Fruit fly (Drosophila melanogaster) whole organism, embryonic: ENCODE results near the gene RhoGAP18B.
A peak's percentile ranks its signal among the peaks of the same experiment; 100 is the strongest.

Source experiments
- ATbp ChIP-seq: fragments of 200-800 bp; sonication (Bioruptor generic); optimal IDR thresholded peaks from 2 replicates; lab custom pipeline; 2017; ENCODE audit warnings: missing biosample characterization, mild to moderate bottlenecking, missing genetic modification characterization, missing genetic modification reagents
- Ada2b ChIP-seq: fragments of 200-800 bp; sonication (Bioruptor generic); IDR thresholded peaks from 2 replicates; pipeline ENCODE4 v1.3.6; 2022; ENCODE audit warnings: missing biosample characterization, missing genetic modification characterization
- Antp ChIP-seq: fragments of 200-800 bp; sonication (Bioruptor generic); optimal IDR thresholded peaks from 3 replicates; lab custom pipeline; 2016; ENCODE audit warnings: missing biosample characterization, missing genetic modification characterization
- CG12299 ChIP-seq: fragments of 200-800 bp; sonication (Bioruptor generic); optimal IDR thresholded peaks from 2 replicates; lab custom pipeline; 2018; ENCODE audit warnings: missing biosample characterization, mild to moderate bottlenecking, missing genetic modification characterization
- CG12744 ChIP-seq: fragments of 200-800 bp; sonication (Bioruptor generic); optimal IDR thresholded peaks from 2 replicates; lab custom pipeline; 2016; ENCODE audit warnings: missing biosample characterization, missing genetic modification characterization
- CG15601 ChIP-seq: fragments of 200-800 bp; sonication (Bioruptor generic); optimal IDR thresholded peaks from 3 replicates; lab custom pipeline; 2019; ENCODE audit warnings: missing biosample characterization, mild to moderate bottlenecking, missing genetic modification characterization, moderate library complexity
- CG1647 ChIP-seq: fragments of 200-800 bp; sonication (Bioruptor generic); optimal IDR thresholded peaks from 3 replicates; lab custom pipeline; 2016; ENCODE audit warnings: missing biosample characterization, missing genetic modification characterization
- CG16813 ChIP-seq: fragments of 200-800 bp; sonication (Bioruptor generic); IDR thresholded peaks from 3 replicates; pipeline ENCODE4 v1.3.6; 2022; ENCODE audit warnings: missing biosample characterization, missing genetic modification characterization; ENCODE audit not compliant: partially characterized antibody
- CG17361 ChIP-seq: fragments of 200-800 bp; sonication (Bioruptor generic); IDR thresholded peaks from 3 replicates; pipeline ENCODE4 v1.3.6; 2022; ENCODE audit warnings: missing biosample characterization, missing genetic modification characterization
- CG17829 ChIP-seq: fragments of 200-800 bp; optimal IDR thresholded peaks from 2 replicates; lab custom pipeline; 2019; ENCODE audit warnings: missing biosample characterization, mild to moderate bottlenecking, missing genetic modification characterization, moderate library complexity
- CG18476 ChIP-seq: fragments of 200-800 bp; sonication (Bioruptor generic); optimal IDR thresholded peaks from 2 replicates; lab custom pipeline; 2016; ENCODE audit warnings: missing biosample characterization, mild to moderate bottlenecking, missing genetic modification characterization
- CG2712 ChIP-seq: fragments of 200-800 bp; optimal IDR thresholded peaks from 3 replicates; lab custom pipeline; 2019; ENCODE audit warnings: missing biosample characterization, mild to moderate bottlenecking, missing genetic modification characterization, moderate library complexity
- CG3065 ChIP-seq: fragments of 200-800 bp; sonication (Bioruptor generic); optimal IDR thresholded peaks from 2 replicates; lab custom pipeline; 2016; ENCODE audit warnings: missing biosample characterization, missing genetic modification characterization
- CG31441 ChIP-seq: fragments of 200-800 bp; sonication (Bioruptor generic); IDR thresholded peaks from 2 replicates; pipeline ENCODE4 v1.3.6; 2022; ENCODE audit warnings: missing biosample characterization, missing genetic modification characterization
- CG33213 ChIP-seq: fragments of 200-800 bp; sonication (Bioruptor generic); optimal IDR thresholded peaks from 3 replicates; lab custom pipeline; 2016; ENCODE audit warnings: missing biosample characterization, missing genetic modification characterization
- CG3847 ChIP-seq: fragments of 200-800 bp; sonication (Bioruptor generic); IDR thresholded peaks from 2 replicates; pipeline ENCODE4 v1.3.6; 2022; ENCODE audit warnings: missing biosample characterization, missing genetic modification characterization
- CG4282 ChIP-seq: fragments of 200-800 bp; sonication (Bioruptor generic); optimal IDR thresholded peaks from 2 replicates; lab custom pipeline; 2016; ENCODE audit warnings: missing biosample characterization, missing genetic modification characterization
- CG4617 ChIP-seq: fragments of 200-800 bp; sonication (Bioruptor generic); optimal IDR thresholded peaks from 3 replicates; lab custom pipeline; 2016; ENCODE audit warnings: missing biosample characterization, missing genetic modification characterization, borderline replicate concordance
- CG6689 ChIP-seq: fragments of 200-800 bp; sonication (Bioruptor generic); IDR thresholded peaks from 2 replicates; pipeline ENCODE4 v1.3.6; 2022; ENCODE audit warnings: missing biosample characterization, missing genetic modification characterization
- CG8089 ChIP-seq: fragments of 200-800 bp; sonication (Bioruptor generic); optimal IDR thresholded peaks from 3 replicates; lab custom pipeline; 2016; ENCODE audit warnings: missing biosample characterization, missing genetic modification characterization
- CG8281 ChIP-seq: fragments of 200-800 bp; sonication (Bioruptor generic); optimal IDR thresholded peaks from 2 replicates; lab custom pipeline; 2018; ENCODE audit warnings: missing biosample characterization, mild to moderate bottlenecking, missing genetic modification characterization, moderate library complexity
- CG8290 ChIP-seq, 3 experiments: fragments of 200-800 bp; sonication (Bioruptor generic); optimal IDR thresholded peaks; 2 replicates each; lab custom pipeline; 2016 to 2019; ENCODE audit warnings: missing biosample characterization in 3 of 3, missing genetic modification characterization in 3 of 3, mild to moderate bottlenecking in 2 of 3, moderate library complexity in 1 of 3
- CG8765 ChIP-seq: fragments of 200-800 bp; sonication (Bioruptor generic); IDR thresholded peaks from 2 replicates; pipeline ENCODE4 v1.3.6; 2022; ENCODE audit warnings: missing biosample characterization, missing genetic modification characterization
- CTCF ChIP-seq: fragments of 200-800 bp; sonication (Bioruptor generic); optimal IDR thresholded peaks from 2 replicates; lab custom pipeline; 2017; ENCODE audit warnings: missing biosample characterization, mild to moderate bottlenecking, missing genetic modification characterization, moderate library complexity
- CrebB ChIP-seq: fragments of 200-800 bp; sonication (Bioruptor generic); optimal IDR thresholded peaks from 3 replicates; lab custom pipeline; 2018; ENCODE audit warnings: missing biosample characterization, mild to moderate bottlenecking, missing genetic modification characterization
- Dad ChIP-seq: fragments of 200-800 bp; sonication (Bioruptor generic); optimal IDR thresholded peaks from 3 replicates; lab custom pipeline; 2016; ENCODE audit warnings: missing biosample characterization, missing genetic modification characterization
- Dfd ChIP-seq, 2 experiments: fragments of >200 bp; optimal IDR thresholded peaks; 2 replicates each; lab custom pipeline; 2017; ENCODE audit warnings: missing biosample characterization in 2 of 2, missing genetic modification characterization in 2 of 2
- HLH54F ChIP-seq: fragments of 200-800 bp; sonication (Bioruptor generic); optimal IDR thresholded peaks from 3 replicates; lab custom pipeline; 2016; ENCODE audit warnings: missing biosample characterization, missing genetic modification characterization
- Kr ChIP-seq: fragments of 200-800 bp; sonication (Bioruptor generic); optimal IDR thresholded peaks from 2 replicates; lab custom pipeline; 2017; ENCODE audit warnings: missing biosample characterization, mild to moderate bottlenecking, missing genetic modification characterization
- MTF-1 ChIP-seq: fragments of 200-800 bp; sonication (Bioruptor generic); optimal IDR thresholded peaks from 2 replicates; lab custom pipeline; 2018; ENCODE audit warnings: missing biosample characterization, mild to moderate bottlenecking, missing genetic modification characterization, borderline replicate concordance
- Mad ChIP-seq: fragments of 200-800 bp; sonication (Bioruptor generic); optimal IDR thresholded peaks from 2 replicates; lab custom pipeline; 2016; ENCODE audit warnings: missing biosample characterization, missing genetic modification characterization
- Nf-YA ChIP-seq: fragments of 200-800 bp; sonication (Bioruptor generic); IDR thresholded peaks from 2 replicates; pipeline ENCODE4 v1.3.6; 2022; ENCODE audit warnings: missing biosample characterization, missing genetic modification characterization
- NfI ChIP-seq: fragments of 200-800 bp; sonication (Bioruptor generic); optimal IDR thresholded peaks from 3 replicates; lab custom pipeline; 2018; ENCODE audit warnings: missing biosample characterization, mild to moderate bottlenecking, missing genetic modification characterization, moderate library complexity
- Optix ChIP-seq: fragments of 200-800 bp; sonication (Bioruptor generic); IDR thresholded peaks from 3 replicates; pipeline ENCODE4 v1.3.6; 2022; ENCODE audit warnings: missing biosample characterization, missing genetic modification characterization
- Sox100B ChIP-seq: fragments of 200-800 bp; sonication (Bioruptor generic); optimal IDR thresholded peaks from 3 replicates; lab custom pipeline; 2018; ENCODE audit warnings: missing biosample characterization, mild to moderate bottlenecking, missing genetic modification characterization
- YL-1 ChIP-seq: fragments of 200-800 bp; sonication (Bioruptor generic); optimal IDR thresholded peaks from 3 replicates; lab custom pipeline; 2017; ENCODE audit warnings: missing biosample characterization, mild to moderate bottlenecking, missing genetic modification characterization
- ato ChIP-seq: fragments of 200-800 bp; sonication (Bioruptor generic); IDR thresholded peaks from 2 replicates; pipeline ENCODE4 v1.3.6; 2022; ENCODE audit warnings: missing biosample characterization, missing genetic modification characterization; ENCODE audit not compliant: partially characterized antibody
- cad ChIP-seq: fragments of >200 bp; optimal IDR thresholded peaks from 2 replicates; lab custom pipeline; 2017; ENCODE audit warnings: missing biosample characterization, missing genetic modification characterization
- ems ChIP-seq: fragments of 200-800 bp; sonication (Bioruptor generic); optimal IDR thresholded peaks from 3 replicates; lab custom pipeline; 2016; ENCODE audit warnings: missing biosample characterization, missing genetic modification characterization
- ewg ChIP-seq: fragments of 200-800 bp; sonication (Bioruptor generic); optimal IDR thresholded peaks from 3 replicates; lab custom pipeline; 2017; ENCODE audit warnings: mild to moderate bottlenecking, missing biosample characterization, missing genetic modification reagents, missing genetic modification characterization
- grau ChIP-seq: fragments of 200-800 bp; optimal IDR thresholded peaks from 3 replicates; lab custom pipeline; 2019; ENCODE audit warnings: missing biosample characterization, mild to moderate bottlenecking, missing genetic modification characterization, moderate library complexity
- gro ChIP-seq: fragments of 200-800 bp; sonication (Bioruptor generic); optimal IDR thresholded peaks from 2 replicates; lab custom pipeline; 2016; ENCODE audit warnings: missing biosample characterization, missing genetic modification characterization
- h ChIP-seq: fragments of >200 bp; optimal IDR thresholded peaks from 2 replicates; lab custom pipeline; 2017
- inv ChIP-seq: fragments of 200-800 bp; sonication (Bioruptor generic); IDR thresholded peaks from 2 replicates; pipeline ENCODE4 v1.3.6; 2022; ENCODE audit warnings: missing biosample characterization, missing genetic modification characterization; ENCODE audit not compliant: partially characterized antibody
- odd ChIP-seq: fragments of 200-800 bp; sonication (Bioruptor generic); optimal IDR thresholded peaks from 2 replicates; lab custom pipeline; 2017; ENCODE audit warnings: missing biosample characterization, mild to moderate bottlenecking, missing genetic modification characterization
- onecut ChIP-seq: fragments of 200-800 bp; sonication (Bioruptor generic); IDR thresholded peaks from 2 replicates; pipeline ENCODE4 v1.3.6; 2022; ENCODE audit warnings: missing biosample characterization, missing genetic modification characterization
- p53 ChIP-seq: fragments of 200-800 bp; sonication (Bioruptor generic); optimal IDR thresholded peaks from 2 replicates; lab custom pipeline; 2016; ENCODE audit warnings: missing biosample characterization, missing genetic modification characterization
- pita ChIP-seq: fragments of 200-800 bp; sonication (Bioruptor generic); optimal IDR thresholded peaks from 2 replicates; lab custom pipeline; 2017; ENCODE audit warnings: missing biosample characterization, mild to moderate bottlenecking, missing genetic modification characterization
- sima ChIP-seq: fragments of 200-800 bp; sonication (Bioruptor generic); optimal IDR thresholded peaks from 2 replicates; lab custom pipeline; 2016; ENCODE audit warnings: missing biosample characterization, missing genetic modification characterization
- slp2 ChIP-seq: fragments of 200-800 bp; sonication (Bioruptor generic); optimal IDR thresholded peaks from 2 replicates; lab custom pipeline; 2016; ENCODE audit warnings: missing biosample characterization, missing genetic modification characterization
- trh ChIP-seq: fragments of 200-800 bp; sonication (Bioruptor generic); optimal IDR thresholded peaks from 2 replicates; lab custom pipeline; 2016; ENCODE audit warnings: missing biosample characterization, missing genetic modification characterization

Gene RhoGAP18B

DNA sequence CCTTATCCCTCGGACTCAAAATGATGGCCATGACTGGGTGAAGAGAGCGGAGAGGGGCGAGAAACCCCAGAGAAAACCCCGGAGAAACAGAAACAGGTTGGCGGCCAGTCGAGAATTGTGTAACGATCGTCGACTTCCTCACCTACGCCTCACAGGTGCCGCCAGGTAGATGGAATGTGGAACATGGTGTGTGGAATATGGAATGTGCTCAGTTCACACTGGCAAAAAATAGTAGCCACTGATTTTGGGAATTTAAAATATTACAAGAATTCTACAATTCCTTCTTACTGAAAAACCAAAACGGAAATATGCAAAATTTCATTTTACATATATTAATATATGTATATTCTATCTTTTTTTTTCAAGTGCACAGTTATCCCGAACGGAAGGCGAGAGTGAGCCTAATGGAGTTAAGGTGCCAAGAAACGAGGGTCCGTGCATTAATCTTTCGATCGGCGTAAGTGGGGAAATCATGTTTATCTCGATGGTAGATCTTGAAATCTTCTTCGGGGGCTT lies 10.9 kb downstream of the RhoGAP18B start (continued):
- TF ChIP-seq YL-1 (GFP tag; lab: Kevin White, UChicago) (no peak), Kr (GFP tag; lab: Kevin White, UChicago) (no peak), CG17361 (GFP tag; lab: Robert Waterston, UW) (peak; percentile 84), CG31441 (GFP tag; lab: Robert Waterston, UW) (peak; percentile 91), Sox100B (GFP tag; lab: Kevin White, UChicago) (peak; percentile 75), trh (GFP tag; lab: Kevin White, UChicago) (peak; percentile 62), ATbp (peak; percentile 56), CG3065 (GFP tag; lab: Kevin White, UChicago) (peak; percentile 65), NfI (peak; percentile 65), CG4617 (GFP tag; lab: Kevin White, UChicago) (peak; percentile 26), CG6689 (GFP tag; lab: Robert Waterston, UW) (peak; percentile 86), pita (GFP tag; lab: Kevin White, UChicago) (no peak), Dad (GFP tag; lab: Kevin White, UChicago) (peak; percentile 38), odd (GFP tag; lab: Kevin White, UChicago) (peak; percentile 82), CG17829 (peak; percentile 92), CTCF (GFP tag; lab: Kevin White, UChicago) (no peak), CG12744 (GFP tag; lab: Kevin White, UChicago) (no peak), CG33213 (GFP tag; lab: Kevin White, UChicago) (peak; percentile 5), CG1647 (peak; percentile 34), Optix (peak; percentile 51; the same call in 1 of the 3 replicates), p53 (GFP tag; lab: Kevin White, UChicago) (no peak), ato (GFP tag; lab: Robert Waterston, UW) (no peak), CG16813 (GFP tag; lab: Robert Waterston, UW) (no peak), ems (GFP tag; lab: Kevin White, UChicago) (peak; percentile 17), CG2712 (peak; percentile 95), CG8281 (peak; percentile 38), ewg (GFP tag; lab: Kevin White, UChicago) (peak; percentile 46), Nf-YA (GFP tag; lab: Robert Waterston, UW) (0 out of 2 replicates have a peak, but pooled peaks have one; percentile 14), HLH54F (GFP tag; lab: Kevin White, UChicago) (no peak), CG12299 (tag; lab: Kevin White, UChicago) (peak; percentile 53), MTF-1 (GFP tag; lab: Kevin White, UChicago) (peak; percentile 61), CG8765 (GFP tag; lab: Robert Waterston, UW) (peak; percentile 90), cad (GFP tag; lab: Kevin White, UChicago) (no peak), Mad (GFP tag; lab: Kevin White, UChicago) (peak; percentile 46), CrebB (tag; lab: Kevin White, UChicago) (peak; percentile 29), gro (GFP tag; lab: Kevin White, UChicago) (no peak), Antp (GFP tag; lab: Kevin White, UChicago) (peak; percentile 16), grau (tag; lab: Kevin White, UChicago) (peak; percentile 82), CG3847 (GFP tag; lab: Robert Waterston, UW) (peak; percentile 61), h (lab: Kevin White, UChicago) (no peak), CG15601 (tag; lab: Kevin White, UChicago) (peak; percentile 85), slp2 (peak; percentile 2), CG18476 (GFP tag; lab: Kevin White, UChicago) (peak; percentile 61), inv (GFP tag; lab: Robert Waterston, UW) (no peak), CG8089 (GFP tag; lab: Kevin White, UChicago) (peak; percentile 38), onecut (GFP tag; lab: Robert Waterston, UW) (peak; percentile 80), CG4282 (GFP tag; lab: Kevin White, UChicago) (no peak), CG8290 (GFP tag; optimal IDR thresholded peaks at IDR 0.05; lab: Kevin White, UChicago) (peak; percentile 72), CG8290 (tag; optimal IDR thresholded peaks at IDR 0.05; lab: Kevin White, UChicago) (peak; percentile 0 to 74), Ada2b (peak; percentile 70), Dfd (GFP tag; optimal IDR thresholded peaks at IDR 0.05; lab: Kevin White, UChicago) (no peak), sima (no peak)
